Fruit fly (Drosophila melanogaster): Measurements from ENCODE around the gene zfh1.

The zfh1 gene

DNA sequence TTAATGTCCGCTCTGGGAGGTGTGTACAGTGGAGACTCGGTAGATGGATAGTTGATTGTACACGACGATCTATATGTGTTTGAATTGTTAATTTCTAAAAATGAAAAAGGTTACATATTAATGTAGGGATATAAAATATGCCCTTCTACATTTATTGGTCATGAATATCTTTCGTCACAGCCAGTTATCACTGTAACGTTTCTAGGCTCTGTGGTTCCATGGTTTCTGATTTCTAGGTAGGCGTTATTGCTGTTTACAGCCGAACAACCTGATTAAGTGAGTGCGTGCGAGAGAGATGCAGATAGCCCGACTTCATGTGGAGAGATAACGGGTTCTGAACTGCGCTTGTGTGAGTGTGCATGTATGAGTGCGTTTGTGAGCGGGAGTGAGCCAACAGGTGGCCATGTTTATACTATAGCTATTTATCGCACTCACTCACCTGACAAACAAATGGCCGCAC is 16.0 kb downstream of the zfh1 start (continued):
- TF ChIP-seq ttk (GFP tag; IDR thresholded peaks at IDR 0.05) (peak; percentile 91), Dek (tag; optimal IDR thresholded peaks at IDR 0.05) (peak; percentile 87), Hsf (GFP tag; optimal IDR thresholded peaks at IDR 0.05) (peak; percentile 97), Tbp (GFP tag; optimal IDR thresholded peaks at IDR 0.05) (no peak), chn (GFP tag; optimal IDR thresholded peaks at IDR 0.05) (peak; percentile 95), stc (GFP tag; IDR thresholded peaks at IDR 0.05) (peak; percentile 90), HLHmδ (GFP tag; optimal IDR thresholded peaks at IDR 0.05) (peak; percentile 21), Bteb2 (GFP tag; optimal IDR thresholded peaks at IDR 0.05) (peak; percentile 93), E2f1 (GFP tag; IDR thresholded peaks at IDR 0.05) (peak; percentile 96), BtbVII (GFP tag; optimal IDR thresholded peaks at IDR 0.05) (peak; percentile 86), CG17328 (GFP tag; IDR thresholded peaks at IDR 0.05) (peak; percentile 97), CG32532 (GFP tag; IDR thresholded peaks at IDR 0.05) (peak; percentile 95), CG7372 (GFP tag; IDR thresholded peaks at IDR 0.05) (peak; percentile 93), CG6765 (GFP tag; optimal IDR thresholded peaks at IDR 0.05) (peak; percentile 66), Xrp1 (GFP tag; IDR thresholded peaks at IDR 0.05) (peak; percentile 97), Dll (GFP tag; IDR thresholded peaks at IDR 0.05; ENCODE audit: partially characterized antibody) (0 out of 4 replicates have a peak, but pooled peaks have one; percentile 18), cas (GFP tag; IDR thresholded peaks at IDR 0.05) (peak; percentile 80), CG10321 (GFP tag; IDR thresholded peaks at IDR 0.05) (peak; percentile 98), CG2202 (tag; optimal IDR thresholded peaks at IDR 0.05) (peak; percentile 82), CG12104 (GFP tag; optimal IDR thresholded peaks at IDR 0.05) (peak; percentile 75), wek (GFP tag; optimal IDR thresholded peaks at IDR 0.05) (peak; percentile 78), CG7357 (GFP tag; IDR thresholded peaks at IDR 0.05) (peak; percentile 89), sob (GFP tag; IDR thresholded peaks at IDR 0.05) (peak; percentile 96), Hr3 (GFP tag; optimal IDR thresholded peaks at IDR 0.05) (peak; percentile 92), Fer1 (GFP tag; optimal IDR thresholded peaks at IDR 0.05) (peak; percentile 92), CG17385 (GFP tag; optimal IDR thresholded peaks at IDR 0.05) (peak; percentile 88), CG17359 (tag; optimal IDR thresholded peaks at IDR 0.05) (peak; percentile 92), nau (GFP tag; optimal IDR thresholded peaks at IDR 0.05) (peak; percentile 63), ab (GFP tag; optimal IDR thresholded peaks at IDR 0.05) (peak; percentile 79), emc (GFP tag; optimal IDR thresholded peaks at IDR 0.05) (peak; percentile 70), ci (GFP tag; IDR thresholded peaks at IDR 0.05) (peak; percentile 96), CG6254 (GFP tag; optimal IDR thresholded peaks at IDR 0.05) (peak; percentile 77), bbx (GFP tag; IDR thresholded peaks at IDR 0.05; ENCODE audit: partially characterized antibody) (no peak), Awh (GFP tag; IDR thresholded peaks at IDR 0.05) (peak; percentile 88), Hr78 (GFP tag; optimal IDR thresholded peaks at IDR 0.05) (peak in 1 of 2 experiments; percentile 71), CG7745 (tag; optimal IDR thresholded peaks at IDR 0.05) (peak; percentile 50), CG5180 (GFP tag; optimal IDR thresholded peaks at IDR 0.05) (peak; percentile 74), CG4424 (GFP tag; optimal IDR thresholded peaks at IDR 0.05) (peak; percentile 95), Gug (GFP tag; IDR thresholded peaks at IDR 0.05) (peak; percentile 95), vfl (GFP tag; optimal IDR thresholded peaks at IDR 0.05) (peak; percentile 89), CG9437 (GFP tag; optimal IDR thresholded peaks at IDR 0.05) (peak; percentile 82), CG9215 (GFP tag; IDR thresholded peaks at IDR 0.05) (peak; percentile 91), CG31388 (GFP tag; optimal IDR thresholded peaks at IDR 0.05) (peak; percentile 89), D19B (GFP tag; optimal IDR thresholded peaks at IDR 0.05) (peak; percentile 76), CG12942 (GFP tag; optimal IDR thresholded peaks at IDR 0.05) (peak; percentile 86), sug (tag; optimal IDR thresholded peaks at IDR 0.05) (peak; percentile 95), TFAM (GFP tag; optimal IDR thresholded peaks at IDR 0.05) (no peak), tup (GFP tag; optimal IDR thresholded peaks at IDR 0.05) (peak; percentile 5), HLH54F (GFP tag; optimal IDR thresholded peaks at IDR 0.05) (peak; percentile 94), schlank (tag; optimal IDR thresholded peaks at IDR 0.05) (peak; percentile 79), CG2129 (GFP tag; IDR thresholded peaks at IDR 0.05; ENCODE audit: partially characterized antibody) (no peak)
